Fruit fly (Drosophila melanogaster) whole organism, pupa: ENCODE results near the gene Ir7d.

Source experiments
- CG10348 ChIP-seq: fragments of 200-800 bp; sonication (Bioruptor generic); IDR thresholded peaks from 2 replicates; pipeline ENCODE4 v1.3.6; 2022; ENCODE audit warnings: missing biosample characterization, missing genetic modification characterization
- CG12605 ChIP-seq: fragments of 200-800 bp; sonication (Bioruptor generic); IDR thresholded peaks from 2 replicates; pipeline ENCODE4 v1.3.6; 2022; ENCODE audit warnings: missing biosample characterization, missing genetic modification characterization
- CG13204 ChIP-seq: fragments of 200-800 bp; sonication (Bioruptor generic); optimal IDR thresholded peaks from 2 replicates; lab custom pipeline; 2018; ENCODE audit warnings: missing biosample characterization, mild to moderate bottlenecking, missing genetic modification characterization, moderate library complexity
- CG14655 ChIP-seq: fragments of 200-800 bp; sonication (Bioruptor generic); optimal IDR thresholded peaks from 3 replicates; lab custom pipeline; 2017; ENCODE audit warnings: mild to moderate bottlenecking, missing biosample characterization, missing genetic modification reagents, missing genetic modification characterization
- CG15710 ChIP-seq: fragments of 200-800 bp; sonication (Bioruptor generic); optimal IDR thresholded peaks from 2 replicates; lab custom pipeline; 2018; ENCODE audit warnings: missing biosample characterization, mild to moderate bottlenecking, missing genetic modification characterization, moderate library complexity
- CG17806 ChIP-seq: fragments of 200-800 bp; sonication (Bioruptor generic); optimal IDR thresholded peaks from 2 replicates; lab custom pipeline; 2018; ENCODE audit warnings: missing biosample characterization, mild to moderate bottlenecking, missing genetic modification characterization, moderate library complexity
- CG32121 ChIP-seq: fragments of 200-800 bp; sonication (Bioruptor generic); IDR thresholded peaks from 2 replicates; pipeline ENCODE4 v1.3.6; 2022; ENCODE audit warnings: missing biosample characterization, missing genetic modification characterization
- CG34367 ChIP-seq: fragments of 200-800 bp; sonication (Bioruptor generic); optimal IDR thresholded peaks from 2 replicates; lab custom pipeline; 2018; ENCODE audit warnings: missing biosample characterization, mild to moderate bottlenecking, missing genetic modification characterization
- CG4496 ChIP-seq: fragments of 200-800 bp; sonication (Bioruptor generic); IDR thresholded peaks from 3 replicates; pipeline ENCODE4 v1.3.6; 2022; ENCODE audit warnings: missing biosample characterization, missing genetic modification characterization
- CG8159 ChIP-seq: fragments of 200-800 bp; sonication (Bioruptor generic); optimal IDR thresholded peaks from 3 replicates; lab custom pipeline; 2018; ENCODE audit warnings: missing biosample characterization, mild to moderate bottlenecking, missing genetic modification characterization, moderate library complexity
- CG8301 ChIP-seq: fragments of 200-800 bp; sonication (Bioruptor generic); optimal IDR thresholded peaks from 2 replicates; lab custom pipeline; 2018; ENCODE audit warnings: missing biosample characterization, mild to moderate bottlenecking, missing genetic modification characterization
- CG9948 ChIP-seq: fragments of 200-800 bp; sonication (Bioruptor generic); optimal IDR thresholded peaks from 2 replicates; lab custom pipeline; 2018; ENCODE audit warnings: missing biosample characterization, mild to moderate bottlenecking, missing genetic modification characterization, moderate library complexity
- D1 ChIP-seq: fragments of 200-800 bp; sonication (Bioruptor generic); optimal IDR thresholded peaks from 2 replicates; lab custom pipeline; 2018; ENCODE audit warnings: missing biosample characterization, mild to moderate bottlenecking, missing genetic modification characterization, moderate library complexity
- EcR ChIP-seq: fragments of 200-800 bp; sonication (Bioruptor generic); optimal IDR thresholded peaks from 3 replicates; lab custom pipeline; 2019; ENCODE audit warnings: missing biosample characterization, missing genetic modification characterization, mild to moderate bottlenecking, moderate library complexity, missing genetic modification reagents
- Ets98B ChIP-seq: fragments of 200-800 bp; sonication (Bioruptor generic); IDR thresholded peaks from 2 replicates; pipeline ENCODE4 v1.3.6; 2022; ENCODE audit warnings: missing biosample characterization, missing genetic modification characterization
- Pif1A ChIP-seq: fragments of 200-800 bp; sonication (Bioruptor generic); optimal IDR thresholded peaks from 3 replicates; lab custom pipeline; 2016; ENCODE audit warnings: missing biosample characterization, missing genetic modification characterization
- Pif1B ChIP-seq: fragments of 200-800 bp; sonication (Bioruptor generic); optimal IDR thresholded peaks from 3 replicates; lab custom pipeline; 2016; ENCODE audit warnings: missing biosample characterization, missing genetic modification characterization
- Snoo ChIP-seq: fragments of 200-800 bp; sonication (Bioruptor generic); optimal IDR thresholded peaks from 3 replicates; lab custom pipeline; 2017; ENCODE audit warnings: missing biosample characterization, mild to moderate bottlenecking, missing genetic modification characterization, inconsistent platforms
- fd96Ca ChIP-seq: fragments of 200-800 bp; sonication (Bioruptor generic); IDR thresholded peaks from 3 replicates; pipeline ENCODE4 v1.3.6; 2022; ENCODE audit warnings: missing biosample characterization, missing genetic modification characterization
- gl ChIP-seq: fragments of 200-800 bp; sonication (Bioruptor generic); optimal IDR thresholded peaks from 2 replicates; lab custom pipeline; 2018; ENCODE audit warnings: missing biosample characterization, mild to moderate bottlenecking, missing genetic modification characterization
- rn ChIP-seq: fragments of 200-800 bp; sonication (Bioruptor generic); IDR thresholded peaks from 2 replicates; pipeline ENCODE4 v1.3.6; 2022; ENCODE audit warnings: missing biosample characterization, missing genetic modification characterization

Gene Ir7d

DNA sequence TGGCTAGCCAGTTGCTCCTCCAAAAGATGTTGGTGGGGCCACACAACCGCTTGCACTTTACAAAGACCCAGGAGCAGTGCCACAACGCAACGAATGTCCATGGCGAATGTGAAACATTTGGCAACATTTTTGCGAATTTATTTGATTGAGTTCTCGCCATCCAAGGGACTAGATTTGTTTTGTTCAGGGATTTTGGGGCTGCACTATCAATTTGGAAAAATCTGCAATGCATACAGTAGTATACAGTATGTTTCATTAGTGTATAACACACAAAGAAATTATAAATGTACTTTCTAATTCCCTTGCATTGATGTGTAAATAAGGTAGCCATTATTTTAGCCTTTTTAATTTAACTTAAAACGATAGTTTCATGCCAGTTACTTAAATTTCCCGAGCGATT, at the start of gene Ir7d:
Gene Ir7d, minus strand, starts transcription at position 101 of the 400 bp plus-strand sequence.
- TF ChIP-seq rn (no peak), CG14655 (no peak), CG8301 (tag; lab: Kevin White, UChicago) (no peak), fd96Ca (GFP tag; lab: Robert Waterston, UW) (no peak), EcR (GFP tag; lab: Kevin White, UChicago) (no peak), CG15710 (tag; lab: Kevin White, UChicago) (no peak), CG13204 (GFP tag; lab: Kevin White, UChicago) (no peak), Snoo (tag; lab: Kevin White, UChicago) (no peak)

- TF ChIP-seq gl (tag; lab: Kevin White, UChicago) (no peak), CG9948 (tag; lab: Kevin White, UChicago) (no peak), D1 (no peak), CG13204 (GFP tag; lab: Kevin White, UChicago) (no peak), CG15710 (tag; lab: Kevin White, UChicago) (no peak), CG4496 (no peak), CG32121 (GFP tag; lab: Robert Waterston, UW) (no peak), fd96Ca (GFP tag; lab: Robert Waterston, UW) (no peak), EcR (GFP tag; lab: Kevin White, UChicago) (no peak)
Measured at dm6 chrX:7924913-7925312, 46.3 kb upstream of the Ir7d start.

- peak; percentile 35; the same call in 1 of the 2 replicates for TF ChIP-seq CG32121 (GFP tag; lab: Robert Waterston, UW)
- no peak for TF ChIP-seq CG34367 (tag; lab: Kevin White, UChicago)
- TF ChIP-seq, all 21 proteins: peak for 1
Measured at dm6 chrX:7923063-7923462, 44.4 kb upstream of the Ir7d start.

DNA sequence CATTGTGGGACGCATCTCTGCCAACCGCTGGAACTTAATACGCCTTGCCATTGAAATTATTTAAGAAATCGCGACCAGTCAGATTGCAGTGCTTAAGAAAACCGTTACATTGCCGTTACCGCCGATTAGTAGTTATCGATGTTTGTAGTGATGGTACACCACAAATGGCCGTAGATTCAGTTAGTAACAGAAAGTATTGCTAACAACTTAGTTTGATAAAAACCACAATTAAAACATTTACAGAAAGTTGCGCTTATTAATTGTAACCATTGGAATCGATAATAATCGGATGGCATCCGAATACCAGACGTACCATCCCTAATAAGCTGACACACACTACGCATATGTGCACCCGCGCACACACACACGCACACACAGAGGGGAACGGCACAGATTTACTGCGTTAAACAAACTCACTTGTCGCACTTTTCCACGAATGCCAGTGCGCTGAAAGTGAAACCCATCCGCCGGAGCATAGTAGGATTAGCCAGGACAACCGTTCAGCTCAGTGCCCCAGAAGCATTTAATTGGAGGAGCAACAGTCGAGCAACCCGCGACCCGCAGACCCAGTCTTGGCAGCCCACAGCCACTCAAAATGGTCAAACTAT, 41.5 kb upstream of the Ir7d start, which contains the start of the genes hdm and Ykt6:
Gene hdm, minus strand, starts transcription at position 51 of the 608 bp plus-strand sequence.
Gene Ykt6, plus strand, starts transcription at position 329 of the 608 bp plus-strand sequence.
- TF ChIP-seq CG14655, result no peak
- peak; percentile 45 for TF ChIP-seq CG34367 (tag; lab: Kevin White, UChicago)
- no peak for TF ChIP-seq Pif1A
- TF ChIP-seq rn, result no peak
- no peak for TF ChIP-seq CG13204 (GFP tag; lab: Kevin White, UChicago)
- peak; percentile 43 for TF ChIP-seq CG17806 (tag; lab: Kevin White, UChicago)
- peak; percentile 61 for TF ChIP-seq Snoo (tag; lab: Kevin White, UChicago)
- peak; percentile 12 for TF ChIP-seq EcR (GFP tag; lab: Kevin White, UChicago)
- no peak for TF ChIP-seq CG12605 (GFP tag; lab: Robert Waterston, UW)
- TF ChIP-seq fd96Ca (GFP tag; lab: Robert Waterston, UW), result no peak
- no peak for TF ChIP-seq Pif1B (GFP tag; lab: Kevin White, UChicago)
- TF ChIP-seq CG32121 (GFP tag; lab: Robert Waterston, UW), result peak; percentile 59
- no peak for TF ChIP-seq CG10348 (GFP tag; lab: Robert Waterston, UW)
- peak; percentile 31 for TF ChIP-seq CG9948 (tag; lab: Kevin White, UChicago)
- peak; percentile 81; the same call in 2 of the 3 replicates for TF ChIP-seq CG4496
- peak; percentile 62 for TF ChIP-seq CG15710 (tag; lab: Kevin White, UChicago)
- TF ChIP-seq CG8301 (tag; lab: Kevin White, UChicago), result peak; percentile 50
- TF ChIP-seq CG8159 (tag; lab: Kevin White, UChicago), result no peak
- TF ChIP-seq Ets98B (GFP tag; lab: Robert Waterston, UW), result peak; percentile 64; the same call in 1 of the 2 replicates
- TF ChIP-seq gl (tag; lab: Kevin White, UChicago), result peak; percentile 42
- TF ChIP-seq D1, result no peak
- TF ChIP-seq, all 21 proteins: peak for 11

DNA sequence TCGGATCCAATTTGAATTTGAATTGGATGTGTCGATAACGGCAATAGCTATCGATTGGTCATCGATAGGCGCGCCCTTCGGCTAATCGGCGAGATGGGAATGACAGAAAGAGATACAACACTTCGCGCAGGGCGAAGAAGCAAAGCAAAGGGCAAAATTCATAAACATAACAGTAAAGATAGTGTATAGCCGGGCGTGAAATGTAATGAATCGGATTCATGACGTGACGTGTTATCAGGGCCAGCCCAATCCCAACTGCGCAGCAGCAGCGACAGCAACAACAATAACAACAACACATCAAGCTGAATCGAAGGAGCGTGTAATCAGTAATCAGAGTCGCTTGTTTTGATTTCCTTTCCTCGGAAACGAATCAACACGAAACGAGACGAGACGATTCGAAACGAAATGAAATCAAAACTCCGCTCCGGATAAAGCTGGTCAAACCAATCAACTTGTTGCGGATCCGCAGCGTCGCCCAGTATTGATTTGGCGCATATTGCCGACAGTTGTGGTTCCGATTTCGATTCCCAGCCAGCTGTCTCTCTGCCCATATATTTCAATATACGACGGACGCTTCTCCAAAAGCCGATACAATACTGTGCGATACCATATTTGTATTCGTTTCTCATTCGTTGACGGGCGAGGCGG, 33.5 kb upstream of the Ir7d start, which contains the start of gene snz:
Gene snz, plus strand, starts transcription at position 107 of the 648 bp plus-strand sequence.
- TF ChIP-seq CG9948 (tag; lab: Kevin White, UChicago), result no peak
- no peak for TF ChIP-seq CG17806 (tag; lab: Kevin White, UChicago)
- TF ChIP-seq EcR (GFP tag; lab: Kevin White, UChicago), result peak; percentile 4

DNA sequence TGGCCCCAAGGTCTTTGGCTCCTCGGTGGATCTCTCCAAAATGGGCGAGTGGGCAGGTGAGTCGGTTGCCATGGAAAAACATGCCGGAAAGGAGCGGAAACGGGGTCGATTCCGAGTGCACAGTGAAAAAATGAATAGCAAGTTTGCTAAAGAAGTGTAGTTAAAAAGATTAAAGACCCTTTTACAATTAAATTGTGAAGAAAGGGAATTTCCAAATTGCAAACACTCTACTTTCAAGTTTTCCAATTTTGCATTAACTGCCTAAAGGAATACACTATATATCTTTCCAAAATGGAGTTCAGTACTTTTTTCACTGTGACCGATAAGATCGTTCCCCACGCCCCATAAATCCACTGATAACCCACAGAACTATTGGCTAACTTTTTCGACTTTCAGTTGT, 30.8 kb upstream of the Ir7d start:
- no peak for TF ChIP-seq Pif1A
- TF ChIP-seq CG4496, result 0 out of 3 replicates have a peak, but pooled peaks have one; percentile 23
- no peak for TF ChIP-seq CG9948 (tag; lab: Kevin White, UChicago)

dm6 chrX:7909069-7909389, 30.4 kb upstream of the Ir7d start:
- TF ChIP-seq CG10348 (GFP tag; lab: Robert Waterston, UW) (no peak), Pif1A (no peak), CG8159 (tag; lab: Kevin White, UChicago) (no peak), Ets98B (GFP tag; lab: Robert Waterston, UW) (no peak), CG13204 (GFP tag; lab: Kevin White, UChicago) (no peak)
